Worm (Caenorhabditis elegans) whole organism, young adult: ENCODE measurements around the gene Y79H2A.12.
A peak's percentile ranks its signal among the peaks of the same experiment; 100 is the strongest.

Source experiments
- B0336.3 ChIP-seq: fragments of 200-800 bp; sonication (Bioruptor generic); IDR thresholded peaks from 2 replicates; pipeline ENCODE4 v1.3.6; 2022; ENCODE audit warnings: missing genetic modification characterization, missing compliant biosample characterization
- F22D6.2 ChIP-seq: sonication (generic microtip); optimal IDR thresholded peaks from 2 replicates; lab custom pipeline; 2016; ENCODE audit warnings: mild to moderate bottlenecking, missing genetic modification characterization, missing compliant biosample characterization
- F23B12.7 ChIP-seq: sonication (generic microtip); optimal IDR thresholded peaks from 2 replicates; lab custom pipeline; 2017; ENCODE audit warnings: missing genetic modification characterization, mild to moderate bottlenecking, missing compliant biosample characterization, antibody characterized with exemption, moderate library complexity; ENCODE audit not compliant: insufficient read depth
- F33H1.4 ChIP-seq: fragments of 200-800 bp; sonication (Bioruptor generic); IDR thresholded peaks from 2 replicates; pipeline ENCODE4 v1.3.6; 2022; ENCODE audit warnings: missing genetic modification reagents, missing genetic modification characterization, missing compliant biosample characterization
- F39B2.1 ChIP-seq: fragments of 200-800 bp; sonication (Bioruptor generic); IDR thresholded peaks from 2 replicates; pipeline ENCODE4 v1.3.6; 2022; ENCODE audit warnings: missing genetic modification reagents, missing genetic modification characterization, missing compliant biosample characterization
- F57A8.1 ChIP-seq: fragments of 200-800 bp; sonication (Bioruptor generic); optimal IDR thresholded peaks from 2 replicates; lab custom pipeline; 2018; ENCODE audit warnings: mild to moderate bottlenecking, missing genetic modification characterization, moderate library complexity, missing compliant biosample characterization
- K12H6.12 ChIP-seq: fragments of 200-800 bp; sonication (Bioruptor generic); optimal IDR thresholded peaks from 2 replicates; lab custom pipeline; 2018; ENCODE audit warnings: mild to moderate bottlenecking, missing genetic modification characterization, missing compliant biosample characterization
- Y56A3A.18 ChIP-seq: fragments of 200-800 bp; sonication (Bioruptor generic); IDR thresholded peaks from 2 replicates; pipeline ENCODE4 v1.3.6; 2022; ENCODE audit warnings: missing genetic modification reagents, missing genetic modification characterization, missing compliant biosample characterization
- Y95B8A.8 ChIP-seq: fragments of 200-800 bp; sonication (Bioruptor generic); IDR thresholded peaks from 2 replicates; pipeline ENCODE4 v1.3.6; 2022; ENCODE audit warnings: missing genetic modification reagents, missing genetic modification characterization, missing compliant biosample characterization
- aptf-2 ChIP-seq: fragments of 200-800 bp; sonication (Bioruptor generic); conservative IDR thresholded peaks from 2 replicates; pipeline ENCODE4 v1.3.6; 2022; ENCODE audit warnings: missing genetic modification reagents, missing genetic modification characterization, missing compliant biosample characterization
- attf-6 ChIP-seq: fragments of 200-800 bp; sonication (Bioruptor generic); IDR thresholded peaks from 2 replicates; pipeline ENCODE4 v1.3.6; 2022; ENCODE audit warnings: missing genetic modification reagents, missing genetic modification characterization, missing compliant biosample characterization
- ccch-3 ChIP-seq: fragments of 200-800 bp; sonication (Bioruptor generic); optimal IDR thresholded peaks from 2 replicates; lab custom pipeline; 2018; ENCODE audit warnings: mild to moderate bottlenecking, missing genetic modification characterization, missing compliant biosample characterization
- cebp-2 ChIP-seq: fragments of 200-800 bp; sonication (Bioruptor generic); IDR thresholded peaks from 2 replicates; pipeline ENCODE4 v1.3.6; 2022; ENCODE audit warnings: missing genetic modification characterization, missing compliant biosample characterization
- ceh-27 ChIP-seq: fragments of 200-800 bp; sonication (Bioruptor generic); optimal IDR thresholded peaks from 2 replicates; lab custom pipeline; 2018; ENCODE audit warnings: mild to moderate bottlenecking, missing genetic modification characterization, moderate library complexity, missing compliant biosample characterization
- chd-7 ChIP-seq: sonication (generic microtip); optimal IDR thresholded peaks from 2 replicates; lab custom pipeline; 2016; ENCODE audit warnings: mild to moderate bottlenecking, missing genetic modification characterization, moderate library complexity, missing compliant biosample characterization
- die-1 ChIP-seq: sonication (generic microtip); optimal IDR thresholded peaks from 2 replicates; lab custom pipeline; 2016; ENCODE audit warnings: missing genotype, mild to moderate bottlenecking, missing genetic modification characterization, missing compliant biosample characterization
- dox-1 ChIP-seq: fragments of 200-800 bp; sonication (Bioruptor generic); IDR thresholded peaks from 2 replicates; pipeline ENCODE4 v1.3.6; 2022; ENCODE audit warnings: missing genetic modification reagents, missing genetic modification characterization, missing compliant biosample characterization
- dpff-1 ChIP-seq: sonication (generic microtip); optimal IDR thresholded peaks from 2 replicates; lab custom pipeline; 2017; ENCODE audit warnings: mild to moderate bottlenecking, missing genetic modification characterization, missing compliant biosample characterization
- efl-1 ChIP-seq: fragments of 150-350 bp; optimal IDR thresholded peaks from 2 replicates; lab custom pipeline; 2014; ENCODE audit warnings: missing biosample characterization, missing genetic modification reagents, missing genetic modification characterization
- him-1 ChIP-seq: sonication (generic microtip); optimal IDR thresholded peaks from 2 replicates; lab custom pipeline; 2016; ENCODE audit warnings: missing genotype, missing genetic modification reagents, missing genetic modification characterization, missing compliant biosample characterization
- hmg-1.2 ChIP-seq: fragments of 200-800 bp; sonication (Bioruptor generic); IDR thresholded peaks from 2 replicates; pipeline ENCODE4 v1.3.6; 2022; ENCODE audit warnings: missing genetic modification reagents, missing genetic modification characterization, missing compliant biosample characterization
- let-526 ChIP-seq: fragments of 200-800 bp; sonication (Bioruptor generic); IDR thresholded peaks from 2 replicates; pipeline ENCODE4 v1.3.6; 2022; ENCODE audit warnings: missing genetic modification reagents, missing genetic modification characterization, missing compliant biosample characterization
- lin-40 ChIP-seq: sonication (generic microtip); optimal IDR thresholded peaks from 2 replicates; lab custom pipeline; 2016; ENCODE audit warnings: missing genetic modification characterization, mild to moderate bottlenecking, missing compliant biosample characterization, missing genotype, missing genetic modification reagents
- lsl-1 ChIP-seq: fragments of 200-800 bp; sonication (Bioruptor generic); optimal IDR thresholded peaks from 2 replicates; lab custom pipeline; 2018; ENCODE audit warnings: mild to moderate bottlenecking, missing genetic modification characterization, moderate library complexity, missing compliant biosample characterization
- madf-6 ChIP-seq: fragments of 200-800 bp; sonication (Bioruptor generic); IDR thresholded peaks from 2 replicates; pipeline ENCODE4 v1.3.6; 2022; ENCODE audit warnings: missing genetic modification reagents, missing genetic modification characterization, missing compliant biosample characterization
- madf-8 ChIP-seq: fragments of 200-800 bp; sonication (Bioruptor generic); conservative IDR thresholded peaks from 2 replicates; pipeline ENCODE4 v1.3.6; 2022; ENCODE audit warnings: missing genetic modification reagents, missing genetic modification characterization, missing compliant biosample characterization
- mcd-1 ChIP-seq: fragments of 200-800 bp; sonication (Bioruptor generic); IDR thresholded peaks from 2 replicates; pipeline ENCODE4 v1.3.6; 2022; ENCODE audit warnings: missing genetic modification reagents, missing genetic modification characterization, missing compliant biosample characterization
- nhr-120 ChIP-seq: fragments of 200-800 bp; sonication (Bioruptor generic); IDR thresholded peaks from 2 replicates; pipeline ENCODE4 v1.3.6; 2022; ENCODE audit warnings: missing genetic modification characterization, missing compliant biosample characterization
- nhr-80 ChIP-seq: sonication (generic microtip); optimal IDR thresholded peaks from 2 replicates; lab custom pipeline; 2016; ENCODE audit warnings: missing genetic modification characterization, missing compliant biosample characterization
- pbrm-1 ChIP-seq: fragments of 200-800 bp; sonication (Bioruptor generic); IDR thresholded peaks from 2 replicates; pipeline ENCODE4 v1.3.6; 2022; ENCODE audit warnings: missing genetic modification reagents, missing genetic modification characterization, missing compliant biosample characterization
- rcor-1 ChIP-seq: fragments of 200-800 bp; sonication (Bioruptor generic); IDR thresholded peaks from 2 replicates; pipeline ENCODE4 v1.3.6; 2022; ENCODE audit warnings: missing genetic modification reagents, missing genetic modification characterization, missing compliant biosample characterization
- sdz-38 ChIP-seq: sonication (generic microtip); optimal IDR thresholded peaks from 2 replicates; lab custom pipeline; 2016; ENCODE audit warnings: missing genotype, missing genetic modification characterization, missing compliant biosample characterization
- sea-2 ChIP-seq: fragments of 200-800 bp; sonication (Bioruptor generic); IDR thresholded peaks from 2 replicates; pipeline ENCODE4 v1.3.6; 2022; ENCODE audit warnings: missing genetic modification characterization, missing compliant biosample characterization
- snpc-4 ChIP-seq, 5 experiments: fragments of 150-350 bp in 1 of 5; sonication (generic microtip) in 4 of 5; optimal IDR thresholded peaks; 2 replicates each; lab custom pipeline; 2014 to 2018; ENCODE audit warnings: missing genetic modification characterization in 5 of 5, missing biosample characterization in 3 of 5, antibody characterized with exemption in 2 of 5, mild to moderate bottlenecking in 2 of 5, missing compliant biosample characterization in 2 of 5, missing genotype in 2 of 5, moderate library complexity in 2 of 5, missing genetic modification reagents in 1 of 5
- tbp1 ChIP-seq: fragments of 200-800 bp; sonication (Bioruptor generic); optimal IDR thresholded peaks from 2 replicates; lab custom pipeline; 2018; ENCODE audit warnings: mild to moderate bottlenecking, missing genetic modification characterization, missing compliant biosample characterization
- unc-130 ChIP-seq: sonication (generic microtip); optimal IDR thresholded peaks from 2 replicates; lab custom pipeline; 2016; ENCODE audit warnings: missing genetic modification reagents, missing genetic modification characterization, missing compliant biosample characterization
- zfh-2 ChIP-seq: fragments of 200-800 bp; sonication (Bioruptor generic); conservative IDR thresholded peaks from 2 replicates; pipeline ENCODE4 v1.3.6; 2022; ENCODE audit warnings: missing genetic modification reagents, missing genetic modification characterization, missing compliant biosample characterization
- zim-3 ChIP-seq: sonication (generic microtip); optimal IDR thresholded peaks from 2 replicates; lab custom pipeline; 2017; ENCODE audit warnings: mild to moderate bottlenecking, missing genetic modification characterization, moderate library complexity, missing compliant biosample characterization
- ztf-25 ChIP-seq: fragments of 200-800 bp; sonication (Bioruptor generic); IDR thresholded peaks from 2 replicates; pipeline ENCODE4 v1.3.6; 2022; ENCODE audit warnings: missing genetic modification reagents, missing genetic modification characterization, missing compliant biosample characterization

The Y79H2A.12 gene

DNA sequence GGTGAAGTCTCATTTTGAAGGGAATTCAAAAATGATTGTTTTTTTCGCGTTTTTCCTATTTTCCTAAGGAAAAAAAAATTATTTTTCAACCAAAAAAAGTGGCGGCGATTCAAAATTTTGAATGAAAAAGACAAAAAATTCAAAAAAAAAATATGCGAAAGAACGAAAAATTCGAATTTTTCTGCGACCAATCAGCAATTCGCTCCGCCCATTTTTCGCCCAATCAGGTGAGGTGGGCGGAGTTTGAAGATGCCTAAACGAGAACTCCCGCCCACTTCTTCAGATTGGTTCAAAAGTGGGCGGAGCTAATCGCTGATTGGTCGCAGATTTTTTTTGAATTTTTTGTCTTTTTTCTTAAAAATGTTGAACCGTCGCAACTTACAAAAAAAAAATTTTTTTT lies 35.3 kb upstream of the Y79H2A.12 start:
- no peak for TF ChIP-seq nhr-120 (GFP tag; lab: Robert Waterston, UW)
- no peak for TF ChIP-seq sdz-38 (tag; lab: Kevin White, UChicago)
- no peak for TF ChIP-seq ceh-27 (GFP tag; lab: Kevin White, UChicago)
- TF ChIP-seq B0336.3 (GFP tag; lab: Robert Waterston, UW): no peak
- no peak for TF ChIP-seq chd-7 (tag; lab: Kevin White, UChicago)
- no peak for TF ChIP-seq F23B12.7 (tag; lab: Kevin White, UChicago)
- no peak for TF ChIP-seq Y56A3A.18 (GFP tag; lab: Robert Waterston, UW)
- TF ChIP-seq attf-6 (GFP tag; lab: Robert Waterston, UW): no peak
- no peak for TF ChIP-seq lsl-1 (GFP tag; lab: Kevin White, UChicago)
- TF ChIP-seq K12H6.12: no peak
- no peak for TF ChIP-seq him-1 (tag; lab: Kevin White, UChicago)
- TF ChIP-seq F57A8.1: no peak
- no peak for TF ChIP-seq ccch-3

DNA sequence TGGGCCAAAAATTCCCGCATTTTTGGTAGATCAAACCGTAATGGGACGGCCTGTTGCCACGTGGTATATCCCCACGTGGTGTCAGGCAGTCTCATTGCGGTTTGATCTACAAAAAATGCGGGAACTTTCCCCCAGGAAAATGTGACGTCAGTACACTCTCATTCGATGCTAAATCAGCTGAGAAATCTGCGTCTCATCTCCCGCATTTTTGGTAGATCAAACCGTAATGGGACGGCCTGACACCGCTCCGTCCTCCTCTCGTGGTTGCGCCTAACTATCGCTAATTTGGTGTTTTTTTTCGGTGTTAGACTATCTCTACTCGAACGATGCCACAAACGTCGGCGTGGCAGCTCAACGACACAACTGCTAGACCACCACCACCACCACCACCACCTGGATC lies 32.7 kb upstream of the Y79H2A.12 start, which contains the start of gene zyg-8:
TSS of gene zyg-8 (plus strand) at position 301 of the 400 bp plus-strand sequence.
- TF ChIP-seq F23B12.7 (tag; lab: Kevin White, UChicago): no peak
- TF ChIP-seq zfh-2 (GFP tag; lab: Robert Waterston, UW): 0 out of 2 replicates have a peak, but pooled peaks have one; percentile 15

DNA sequence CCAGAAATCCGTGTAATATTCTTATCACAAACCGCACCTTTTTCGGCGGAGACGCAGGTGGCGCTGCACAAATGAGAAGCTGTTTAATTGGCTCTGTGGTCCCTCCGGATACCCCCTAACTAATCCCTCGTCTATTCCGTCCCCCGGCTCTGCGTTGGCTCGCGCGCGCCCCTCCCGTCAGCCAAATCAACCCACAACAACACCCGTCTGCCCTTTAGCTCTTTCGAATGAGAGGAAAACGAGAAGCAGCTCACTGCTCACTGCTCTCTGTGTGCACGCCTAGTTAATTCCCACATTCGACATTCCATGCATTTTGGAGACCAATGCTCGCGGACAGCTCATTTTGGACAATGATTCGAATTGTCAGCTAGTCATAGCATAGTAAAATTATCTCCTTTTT lies 31.4 kb upstream of the Y79H2A.12 start:
- TF ChIP-seq Y95B8A.8 (no peak), zfh-2 (GFP tag; lab: Robert Waterston, UW) (peak; percentile 70)
- TF ChIP-seq, all 124 proteins: peak for 1

DNA sequence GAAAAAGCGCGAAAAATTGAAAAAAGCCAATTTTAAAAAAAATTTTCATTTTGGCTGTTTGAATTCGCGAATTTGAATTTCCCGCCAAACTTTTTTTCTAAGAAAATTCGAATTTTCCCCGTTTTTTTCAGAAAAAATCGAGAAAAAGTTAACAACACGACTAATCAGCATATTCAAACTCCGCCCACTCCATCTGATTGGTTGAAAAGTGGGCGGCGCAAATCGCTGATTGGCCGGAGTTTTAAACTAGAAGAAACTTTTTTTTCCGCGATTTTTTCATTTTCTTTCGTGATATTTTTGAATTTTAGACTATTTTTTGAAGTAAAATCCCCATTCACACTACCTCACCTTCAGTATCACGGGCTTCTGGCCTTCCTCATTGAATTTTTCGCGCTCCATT lies 30.9 kb upstream of the Y79H2A.12 start:
- no peak for TF ChIP-seq aptf-2 (GFP tag; lab: Robert Waterston, UW)
- no peak for TF ChIP-seq snpc-4 (GFP tag; optimal IDR thresholded peaks at IDR 0.05; lab: Kevin White, UChicago)
- TF ChIP-seq snpc-4 (tag; optimal IDR thresholded peaks at IDR 0.05; lab: Kevin White, UChicago): no peak
- TF ChIP-seq dpff-1 (tag; lab: Kevin White, UChicago): no peak
- TF ChIP-seq cebp-2 (GFP tag; lab: Robert Waterston, UW): no peak
- no peak for TF ChIP-seq dox-1 (GFP tag; lab: Robert Waterston, UW)
- no peak for TF ChIP-seq die-1
- TF ChIP-seq ztf-25: no peak
- no peak for TF ChIP-seq tbp1 (GFP tag; lab: Kevin White, UChicago)
- no peak for TF ChIP-seq lsl-1 (GFP tag; lab: Kevin White, UChicago)
- TF ChIP-seq ccch-3: no peak
- no peak for TF ChIP-seq unc-130 (GFP tag; lab: Kevin White, UChicago)
- TF ChIP-seq F22D6.2 (tag; lab: Kevin White, UChicago): no peak
- no peak for TF ChIP-seq zim-3
- TF ChIP-seq F39B2.1: no peak
- TF ChIP-seq madf-8 (GFP tag; lab: Robert Waterston, UW): no peak
- TF ChIP-seq nhr-80: no peak
- no peak for TF ChIP-seq mcd-1 (GFP tag; lab: Robert Waterston, UW)
- TF ChIP-seq rcor-1 (GFP tag; lab: Robert Waterston, UW): no peak

DNA sequence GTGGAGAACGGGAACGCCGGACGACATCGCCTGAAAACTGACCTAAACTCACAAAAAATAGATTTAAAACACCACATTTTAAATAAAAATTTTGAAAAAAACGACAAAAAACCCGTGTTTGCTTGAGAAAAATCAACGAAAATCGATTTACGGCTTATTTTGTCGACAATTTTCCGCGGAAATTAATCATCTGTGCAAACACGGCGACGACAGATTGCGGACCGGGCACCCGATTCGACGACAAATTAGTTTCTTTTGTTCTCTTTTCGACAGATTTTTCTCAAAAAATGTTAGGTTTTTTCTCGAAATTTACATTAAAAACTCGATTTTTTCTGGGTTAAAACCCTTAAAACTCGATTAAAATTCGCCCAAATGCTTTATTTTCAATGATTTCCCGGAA lies 29.8 kb upstream of the Y79H2A.12 start, which contains the start of gene arx-3:
TSS of gene arx-3 (minus strand) at position 30 of the 400 bp plus-strand sequence.
- TF ChIP-seq mcd-1 (GFP tag; lab: Robert Waterston, UW) (peak; percentile 20; the same call in 1 of the 2 replicates), sea-2 (GFP tag; lab: Robert Waterston, UW) (no peak), efl-1 (GFP tag; lab: Kevin White, UChicago) (peak; percentile 23), dox-1 (GFP tag; lab: Robert Waterston, UW) (0 out of 2 replicates have a peak, but pooled peaks have one; percentile 10), lin-40 (peak; percentile 7), pbrm-1 (0 out of 2 replicates have a peak, but pooled peaks have one; percentile 7), F33H1.4 (no peak), let-526 (GFP tag; lab: Robert Waterston, UW) (no peak), hmg-1.2 (0 out of 2 replicates have a peak, but pooled peaks have one; percentile 12), madf-6 (GFP tag; lab: Robert Waterston, UW) (0 out of 2 replicates have a peak, but pooled peaks have one; percentile 20)
